Fruit fly (Drosophila melanogaster) whole organism, pupa: ENCODE results near the gene CG34001.

ENCODE experiments used
- CG10348 ChIP-seq: fragments of 200-800 bp; sonication (Bioruptor generic); IDR thresholded peaks from 2 replicates; pipeline ENCODE4 v1.3.6; 2022; ENCODE audit warnings: missing biosample characterization, missing genetic modification characterization
- CG12605 ChIP-seq: fragments of 200-800 bp; sonication (Bioruptor generic); IDR thresholded peaks from 2 replicates; pipeline ENCODE4 v1.3.6; 2022; ENCODE audit warnings: missing biosample characterization, missing genetic modification characterization
- CG13204 ChIP-seq: fragments of 200-800 bp; sonication (Bioruptor generic); optimal IDR thresholded peaks from 2 replicates; lab custom pipeline; 2018; ENCODE audit warnings: missing biosample characterization, mild to moderate bottlenecking, missing genetic modification characterization, moderate library complexity
- CG14655 ChIP-seq: fragments of 200-800 bp; sonication (Bioruptor generic); optimal IDR thresholded peaks from 3 replicates; lab custom pipeline; 2017; ENCODE audit warnings: mild to moderate bottlenecking, missing biosample characterization, missing genetic modification reagents, missing genetic modification characterization
- CG15710 ChIP-seq: fragments of 200-800 bp; sonication (Bioruptor generic); optimal IDR thresholded peaks from 2 replicates; lab custom pipeline; 2018; ENCODE audit warnings: missing biosample characterization, mild to moderate bottlenecking, missing genetic modification characterization, moderate library complexity
- CG17806 ChIP-seq: fragments of 200-800 bp; sonication (Bioruptor generic); optimal IDR thresholded peaks from 2 replicates; lab custom pipeline; 2018; ENCODE audit warnings: missing biosample characterization, mild to moderate bottlenecking, missing genetic modification characterization, moderate library complexity
- CG32121 ChIP-seq: fragments of 200-800 bp; sonication (Bioruptor generic); IDR thresholded peaks from 2 replicates; pipeline ENCODE4 v1.3.6; 2022; ENCODE audit warnings: missing biosample characterization, missing genetic modification characterization
- CG34367 ChIP-seq: fragments of 200-800 bp; sonication (Bioruptor generic); optimal IDR thresholded peaks from 2 replicates; lab custom pipeline; 2018; ENCODE audit warnings: missing biosample characterization, mild to moderate bottlenecking, missing genetic modification characterization
- CG4496 ChIP-seq: fragments of 200-800 bp; sonication (Bioruptor generic); IDR thresholded peaks from 3 replicates; pipeline ENCODE4 v1.3.6; 2022; ENCODE audit warnings: missing biosample characterization, missing genetic modification characterization
- CG8159 ChIP-seq: fragments of 200-800 bp; sonication (Bioruptor generic); optimal IDR thresholded peaks from 3 replicates; lab custom pipeline; 2018; ENCODE audit warnings: missing biosample characterization, mild to moderate bottlenecking, missing genetic modification characterization, moderate library complexity
- CG8301 ChIP-seq: fragments of 200-800 bp; sonication (Bioruptor generic); optimal IDR thresholded peaks from 2 replicates; lab custom pipeline; 2018; ENCODE audit warnings: missing biosample characterization, mild to moderate bottlenecking, missing genetic modification characterization
- CG9948 ChIP-seq: fragments of 200-800 bp; sonication (Bioruptor generic); optimal IDR thresholded peaks from 2 replicates; lab custom pipeline; 2018; ENCODE audit warnings: missing biosample characterization, mild to moderate bottlenecking, missing genetic modification characterization, moderate library complexity
- D1 ChIP-seq: fragments of 200-800 bp; sonication (Bioruptor generic); optimal IDR thresholded peaks from 2 replicates; lab custom pipeline; 2018; ENCODE audit warnings: missing biosample characterization, mild to moderate bottlenecking, missing genetic modification characterization, moderate library complexity
- EcR ChIP-seq: fragments of 200-800 bp; sonication (Bioruptor generic); optimal IDR thresholded peaks from 3 replicates; lab custom pipeline; 2019; ENCODE audit warnings: missing biosample characterization, missing genetic modification characterization, mild to moderate bottlenecking, moderate library complexity, missing genetic modification reagents
- Ets98B ChIP-seq: fragments of 200-800 bp; sonication (Bioruptor generic); IDR thresholded peaks from 2 replicates; pipeline ENCODE4 v1.3.6; 2022; ENCODE audit warnings: missing biosample characterization, missing genetic modification characterization
- Pif1A ChIP-seq: fragments of 200-800 bp; sonication (Bioruptor generic); optimal IDR thresholded peaks from 3 replicates; lab custom pipeline; 2016; ENCODE audit warnings: missing biosample characterization, missing genetic modification characterization
- Pif1B ChIP-seq: fragments of 200-800 bp; sonication (Bioruptor generic); optimal IDR thresholded peaks from 3 replicates; lab custom pipeline; 2016; ENCODE audit warnings: missing biosample characterization, missing genetic modification characterization
- Snoo ChIP-seq: fragments of 200-800 bp; sonication (Bioruptor generic); optimal IDR thresholded peaks from 3 replicates; lab custom pipeline; 2017; ENCODE audit warnings: missing biosample characterization, mild to moderate bottlenecking, missing genetic modification characterization, inconsistent platforms
- fd96Ca ChIP-seq: fragments of 200-800 bp; sonication (Bioruptor generic); IDR thresholded peaks from 3 replicates; pipeline ENCODE4 v1.3.6; 2022; ENCODE audit warnings: missing biosample characterization, missing genetic modification characterization
- gl ChIP-seq: fragments of 200-800 bp; sonication (Bioruptor generic); optimal IDR thresholded peaks from 2 replicates; lab custom pipeline; 2018; ENCODE audit warnings: missing biosample characterization, mild to moderate bottlenecking, missing genetic modification characterization
- rn ChIP-seq: fragments of 200-800 bp; sonication (Bioruptor generic); IDR thresholded peaks from 2 replicates; pipeline ENCODE4 v1.3.6; 2022; ENCODE audit warnings: missing biosample characterization, missing genetic modification characterization

The CG34001 gene

DNA sequence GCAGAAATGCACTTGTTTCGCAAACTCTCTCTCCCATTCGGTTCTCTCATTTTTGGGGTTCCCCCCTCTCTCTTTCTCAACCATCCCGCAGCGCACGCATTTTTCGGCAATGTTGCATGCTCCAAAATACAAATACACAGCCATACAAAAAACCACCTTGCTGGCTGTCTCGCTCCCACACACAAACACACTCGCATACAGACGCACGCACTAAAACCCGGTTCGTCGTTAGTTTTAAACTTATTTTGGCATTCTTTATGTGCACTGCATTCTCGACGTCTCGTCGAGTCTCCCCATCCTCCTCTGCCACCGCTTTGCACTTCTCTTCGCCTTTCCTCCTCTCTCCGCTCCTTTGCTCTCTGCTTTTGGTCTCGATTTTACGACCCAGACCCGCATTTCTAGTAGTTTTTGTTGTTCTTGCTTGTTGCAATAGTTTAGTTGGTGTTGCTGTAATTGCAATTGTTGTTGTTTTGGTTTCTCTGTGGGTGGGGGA lies 35.7 kb downstream of the CG34001 start:
- no peak for TF ChIP-seq CG34367
- 0 out of 2 replicates have a peak, but pooled peaks have one; percentile 7 for TF ChIP-seq CG10348 (GFP tag; lab: Robert Waterston, UW)
- no peak for TF ChIP-seq CG4496 (GFP tag; lab: Robert Waterston, UW)
- TF ChIP-seq EcR (GFP tag; lab: Kevin White, UChicago), result peak; percentile 2
- peak; percentile 61 for TF ChIP-seq CG13204 (GFP tag; lab: Kevin White, UChicago)
- TF ChIP-seq Pif1A (GFP tag; lab: Kevin White, UChicago), result no peak
- TF ChIP-seq CG14655 (GFP tag; lab: Kevin White, UChicago), result no peak
- TF ChIP-seq CG9948 (tag; lab: Kevin White, UChicago), result no peak
- no peak for TF ChIP-seq rn
- TF ChIP-seq gl (tag; lab: Kevin White, UChicago), result no peak
- TF ChIP-seq Ets98B (GFP tag; lab: Robert Waterston, UW), result no peak
- no peak for TF ChIP-seq CG15710 (tag; lab: Kevin White, UChicago)
- no peak for TF ChIP-seq CG8159
- no peak for TF ChIP-seq Pif1B
- no peak for TF ChIP-seq CG17806
- no peak for TF ChIP-seq CG12605 (GFP tag; lab: Robert Waterston, UW)
- 0 out of 2 replicates have a peak, but pooled peaks have one; percentile 50 for TF ChIP-seq CG32121
- TF ChIP-seq D1, result no peak
- no peak for TF ChIP-seq CG8301 (tag; lab: Kevin White, UChicago)
- TF ChIP-seq Snoo (tag; lab: Kevin White, UChicago), result no peak
- TF ChIP-seq fd96Ca, result peak; percentile 41; the same call in 2 of the 3 replicates

dm6 chr3L:10667341-10667740 lies 36.5 kb downstream of the CG34001 start:
- TF ChIP-seq CG15710 (tag; lab: Kevin White, UChicago) (no peak), CG32121 (no peak), CG34367 (no peak), Pif1A (GFP tag; lab: Kevin White, UChicago) (no peak), fd96Ca (no peak), CG14655 (GFP tag; lab: Kevin White, UChicago) (no peak), CG12605 (GFP tag; lab: Robert Waterston, UW) (no peak), EcR (GFP tag; lab: Kevin White, UChicago) (no peak)
- TF ChIP-seq, all 21 proteins: peak for 0

dm6 chr3L:10669592-10670400 lies 38.9 kb downstream of the CG34001 start:
- no peak for TF ChIP-seq Pif1A (GFP tag; lab: Kevin White, UChicago)
- TF ChIP-seq CG32121, result no peak

- TF ChIP-seq CG10348 (GFP tag; lab: Robert Waterston, UW) (no peak), CG8159 (no peak), CG15710 (tag; lab: Kevin White, UChicago) (no peak), CG17806 (no peak), Pif1B (no peak), fd96Ca (no peak), CG32121 (no peak), CG13204 (GFP tag; lab: Kevin White, UChicago) (no peak), D1 (no peak)
Observed at dm6 chr3L:10672540-10672939, 41.7 kb downstream of the CG34001 start.

DNA sequence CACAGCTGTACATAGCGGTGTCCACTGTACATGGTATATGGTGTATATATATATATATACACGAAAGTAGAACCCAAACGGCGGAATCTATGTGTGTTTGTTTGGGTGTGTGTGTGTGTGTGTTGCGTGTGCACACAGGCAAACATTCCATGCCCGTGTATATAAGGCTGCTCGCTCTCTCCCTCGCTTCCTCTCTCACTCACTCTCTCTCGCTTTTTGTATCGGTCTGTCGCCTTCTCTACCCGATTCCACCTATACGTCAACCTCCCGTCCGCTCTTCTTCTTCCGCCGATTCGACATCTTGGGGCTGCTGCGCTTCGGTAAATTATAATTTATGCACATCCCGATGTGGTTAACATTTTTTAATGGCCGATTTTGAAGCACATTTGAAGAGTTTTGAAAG lies 43.3 kb downstream of the CG34001 start:
- TF ChIP-seq EcR (GFP tag; lab: Kevin White, UChicago), result peak; percentile 12
- peak; percentile 9 for TF ChIP-seq CG13204 (GFP tag; lab: Kevin White, UChicago)
- TF ChIP-seq CG32121, result 0 out of 2 replicates have a peak, but pooled peaks have one; percentile 32
- TF ChIP-seq CG10348 (GFP tag; lab: Robert Waterston, UW), result no peak
- TF ChIP-seq Ets98B (GFP tag; lab: Robert Waterston, UW), result peak; percentile 21; the same call in 1 of the 2 replicates
- TF ChIP-seq, all 21 proteins: peak for 4

DNA sequence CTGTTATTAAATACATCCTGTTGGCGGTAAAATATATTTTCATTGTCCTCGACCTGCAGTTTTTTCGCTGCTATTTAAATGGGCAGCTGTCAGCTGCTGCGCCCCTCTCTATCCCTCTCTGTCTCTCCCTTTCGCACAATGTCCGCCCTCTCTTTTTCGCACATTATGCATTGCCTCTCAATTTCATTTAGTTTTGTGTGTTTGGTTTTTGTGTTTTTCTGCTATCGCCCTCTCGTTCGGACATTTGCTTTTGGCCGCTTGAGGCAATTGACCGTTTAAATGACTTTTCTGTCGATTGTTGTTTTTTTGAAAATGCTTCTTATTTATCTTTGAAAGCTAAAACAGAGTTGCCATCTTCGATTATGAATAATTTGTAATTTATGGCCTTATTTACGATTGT lies 44.1 kb downstream of the CG34001 start:
- 0 out of 3 replicates have a peak, but pooled peaks have one; percentile 15 for TF ChIP-seq fd96Ca
- TF ChIP-seq CG10348 (GFP tag; lab: Robert Waterston, UW), result no peak

dm6 chr3L:10675635-10676393 lies 44.9 kb downstream of the CG34001 start:
- TF ChIP-seq Pif1A (GFP tag; lab: Kevin White, UChicago) (peak; percentile 70), Pif1B (peak; percentile 58), CG34367 (peak; percentile 59), CG8159 (peak; percentile 73), gl (tag; lab: Kevin White, UChicago) (peak; percentile 83), rn (peak; percentile 53; the same call in 1 of the 2 replicates), D1 (peak; percentile 52), CG8301 (tag; lab: Kevin White, UChicago) (peak; percentile 46), CG32121 (peak; percentile 82), Snoo (tag; lab: Kevin White, UChicago) (peak; percentile 67), CG4496 (GFP tag; lab: Robert Waterston, UW) (peak; percentile 84), CG10348 (GFP tag; lab: Robert Waterston, UW) (no peak), CG9948 (tag; lab: Kevin White, UChicago) (peak; percentile 42), CG13204 (GFP tag; lab: Kevin White, UChicago) (peak; percentile 80), CG17806 (peak; percentile 47), CG15710 (tag; lab: Kevin White, UChicago) (peak; percentile 52), fd96Ca (peak; percentile 76; the same call in 2 of the 3 replicates), CG14655 (GFP tag; lab: Kevin White, UChicago) (peak; percentile 59), CG12605 (GFP tag; lab: Robert Waterston, UW) (peak; percentile 78), EcR (GFP tag; lab: Kevin White, UChicago) (peak; percentile 73), Ets98B (GFP tag; lab: Robert Waterston, UW) (peak; percentile 85)
- TF ChIP-seq, all 21 proteins: peak for 20
